Fruit fly (Drosophila melanogaster) whole organism, prepupa: Measurements from ENCODE around the gene TotB.

Source experiments
- CG10631 ChIP-seq: fragments of 200-800 bp; sonication (Bioruptor generic); optimal IDR thresholded peaks from 2 replicates; lab custom pipeline; 2016; ENCODE audit warnings: missing biosample characterization, missing genetic modification characterization
- CG11902 ChIP-seq: fragments of 200-800 bp; sonication (Bioruptor generic); optimal IDR thresholded peaks from 3 replicates; lab custom pipeline; 2016; ENCODE audit warnings: missing biosample characterization, missing genetic modification characterization
- CG15336 ChIP-seq: fragments of 200-800 bp; sonication (Bioruptor generic); IDR thresholded peaks from 2 replicates; pipeline ENCODE4 v1.3.6; 2022; ENCODE audit warnings: missing biosample characterization, missing genetic modification characterization
- CG1621 ChIP-seq: fragments of 200-800 bp; sonication (Bioruptor generic); optimal IDR thresholded peaks from 3 replicates; lab custom pipeline; 2018; ENCODE audit warnings: missing biosample characterization, mild to moderate bottlenecking, missing genetic modification characterization
- CG16779 ChIP-seq: fragments of 200-800 bp; sonication (Bioruptor generic); optimal IDR thresholded peaks from 3 replicates; lab custom pipeline; 2017; ENCODE audit warnings: missing biosample characterization, mild to moderate bottlenecking, missing genetic modification characterization
- CG3032 ChIP-seq: fragments of 200-800 bp; optimal IDR thresholded peaks from 2 replicates; lab custom pipeline; 2019; ENCODE audit warnings: missing biosample characterization, mild to moderate bottlenecking, missing genetic modification characterization, moderate library complexity
- CG31627 ChIP-seq: fragments of 200-800 bp; sonication (Bioruptor generic); optimal IDR thresholded peaks from 3 replicates; lab custom pipeline; 2016; ENCODE audit warnings: missing biosample characterization, missing genetic modification characterization
- CG34406 ChIP-seq: fragments of 200-800 bp; sonication (Bioruptor generic); optimal IDR thresholded peaks from 3 replicates; lab custom pipeline; 2016; ENCODE audit warnings: missing biosample characterization, missing genetic modification characterization
- CG6163 ChIP-seq: fragments of 200-800 bp; sonication (Bioruptor generic); IDR thresholded peaks from 3 replicates; pipeline ENCODE4 v1.3.6; 2022; ENCODE audit warnings: missing biosample characterization, missing genetic modification characterization
- CG6276 ChIP-seq: fragments of 200-800 bp; sonication (Bioruptor generic); optimal IDR thresholded peaks from 2 replicates; lab custom pipeline; 2017; ENCODE audit warnings: missing biosample characterization, mild to moderate bottlenecking, missing genetic modification characterization
- CG6808 ChIP-seq: fragments of 200-800 bp; sonication (Bioruptor generic); optimal IDR thresholded peaks from 3 replicates; lab custom pipeline; 2017; ENCODE audit warnings: missing biosample characterization, missing genetic modification characterization, mild to moderate bottlenecking, moderate library complexity, missing genetic modification reagents
- CG6854 ChIP-seq: fragments of 200-800 bp; sonication (Bioruptor generic); optimal IDR thresholded peaks from 2 replicates; lab custom pipeline; 2017; ENCODE audit warnings: missing biosample characterization, mild to moderate bottlenecking, missing genetic modification characterization
- CG7368 ChIP-seq: fragments of 200-800 bp; sonication (Bioruptor generic); optimal IDR thresholded peaks from 3 replicates; lab custom pipeline; 2016; ENCODE audit warnings: missing biosample characterization, missing genetic modification characterization
- CG8119 ChIP-seq: fragments of 200-800 bp; sonication (Bioruptor generic); IDR thresholded peaks from 3 replicates; pipeline ENCODE4 v1.3.6; 2022; ENCODE audit warnings: missing biosample characterization, missing genetic modification characterization
- Eip75B ChIP-seq: fragments of 200-800 bp; sonication (Bioruptor generic); optimal IDR thresholded peaks from 3 replicates; lab custom pipeline; 2016; ENCODE audit warnings: missing biosample characterization, missing genetic modification characterization
- Eip78C ChIP-seq: fragments of 200-800 bp; sonication (Bioruptor generic); peaks from one replicate; lab custom pipeline; 2016; ENCODE audit warnings: missing biosample characterization, missing genetic modification characterization
- Eip93F ChIP-seq: fragments of 200-800 bp; sonication (Bioruptor generic); optimal IDR thresholded peaks from 2 replicates; lab custom pipeline; 2016; ENCODE audit warnings: missing biosample characterization, mild to moderate bottlenecking, missing genetic modification characterization
- Ets21C ChIP-seq: fragments of 200-800 bp; sonication (Bioruptor generic); optimal IDR thresholded peaks from 3 replicates; lab custom pipeline; 2016; ENCODE audit warnings: missing biosample characterization, missing genetic modification characterization
- Gug ChIP-seq: fragments of 200-800 bp; sonication (Bioruptor generic); IDR thresholded peaks from 2 replicates; pipeline ENCODE4 v1.3.6; 2022; ENCODE audit warnings: missing biosample characterization, missing genetic modification characterization
- Hr4 ChIP-seq: fragments of 200-800 bp; sonication (Bioruptor generic); optimal IDR thresholded peaks from 3 replicates; lab custom pipeline; 2016; ENCODE audit warnings: missing biosample characterization, missing genetic modification characterization
- Lpt ChIP-seq: fragments of 200-800 bp; sonication (Bioruptor generic); optimal IDR thresholded peaks from 3 replicates; lab custom pipeline; 2016; ENCODE audit warnings: missing biosample characterization, missing genetic modification characterization
- OdsH ChIP-seq: fragments of 200-800 bp; sonication (Bioruptor generic); optimal IDR thresholded peaks from 3 replicates; lab custom pipeline; 2016; ENCODE audit warnings: missing biosample characterization, missing genetic modification characterization
- Sox14 ChIP-seq: fragments of 200-800 bp; sonication (Bioruptor generic); optimal IDR thresholded peaks from 3 replicates; lab custom pipeline; 2016; ENCODE audit warnings: missing biosample characterization, missing genetic modification characterization
- achi ChIP-seq: fragments of 200-800 bp; sonication (Bioruptor generic); optimal IDR thresholded peaks from 3 replicates; lab custom pipeline; 2016; ENCODE audit warnings: missing biosample characterization, missing genetic modification characterization
- acj6 ChIP-seq: fragments of 200-800 bp; sonication (Bioruptor generic); optimal IDR thresholded peaks from 3 replicates; lab custom pipeline; 2016; ENCODE audit warnings: missing biosample characterization, missing genetic modification characterization
- dsx ChIP-seq: fragments of 200-800 bp; optimal IDR thresholded peaks from 3 replicates; lab custom pipeline; 2019; ENCODE audit warnings: missing biosample characterization, mild to moderate bottlenecking, missing genetic modification characterization, moderate library complexity; ENCODE audit not compliant: poor library complexity, severe bottlenecking
- eg ChIP-seq: fragments of 200-800 bp; sonication (Bioruptor generic); IDR thresholded peaks from 3 replicates; pipeline ENCODE4 v1.3.6; 2022; ENCODE audit warnings: missing biosample characterization, missing genetic modification characterization
- esn ChIP-seq: fragments of 200-800 bp; sonication (Bioruptor generic); optimal IDR thresholded peaks from 2 replicates; lab custom pipeline; 2016; ENCODE audit warnings: missing biosample characterization, mild to moderate bottlenecking, missing genetic modification characterization, moderate library complexity
- fkh ChIP-seq: fragments of 200-800 bp; sonication (Bioruptor generic); optimal IDR thresholded peaks from 3 replicates; lab custom pipeline; 2017; ENCODE audit warnings: missing biosample characterization, mild to moderate bottlenecking, missing genetic modification characterization, moderate library complexity
- lz ChIP-seq: fragments of 200-800 bp; sonication (Bioruptor generic); optimal IDR thresholded peaks from 3 replicates; lab custom pipeline; 2016; ENCODE audit warnings: missing biosample characterization, missing genetic modification characterization
- net ChIP-seq: fragments of 200-800 bp; sonication (Bioruptor generic); optimal IDR thresholded peaks from 3 replicates; lab custom pipeline; 2016; ENCODE audit warnings: missing biosample characterization, missing genetic modification characterization
- pdm3 ChIP-seq: fragments of 200-800 bp; sonication (Bioruptor generic); optimal IDR thresholded peaks from 3 replicates; lab custom pipeline; 2016; ENCODE audit warnings: missing biosample characterization, missing genetic modification characterization
- vri ChIP-seq: fragments of 200-800 bp; sonication (Bioruptor generic); optimal IDR thresholded peaks from 3 replicates; lab custom pipeline; 2016; ENCODE audit warnings: missing biosample characterization, mild to moderate bottlenecking, missing genetic modification characterization

TotB gene

dm6 chr3R:20866204-20866603 lies 7.5 kb upstream of the TotB start, which contains the start of gene KaiR1D:
Gene KaiR1D, minus strand, starts transcription at chr3R:20866231.
- peak; percentile 27 for TF ChIP-seq CG7368 (GFP tag; lab: Kevin White, UChicago)
- TF ChIP-seq achi (GFP tag; lab: Kevin White, UChicago), result peak; percentile 38
- TF ChIP-seq Lpt (GFP tag; lab: Kevin White, UChicago), result no peak
- no peak for TF ChIP-seq Ets21C (GFP tag; lab: Kevin White, UChicago)

dm6 chr3R:20870736-20871135 lies 3.0 kb upstream of the TotB start, which contains the start of gene TotA:
Gene TotA, plus strand, starts transcription at chr3R:20871036.
- TF ChIP-seq Eip78C (GFP tag; lab: Kevin White, UChicago) (no peak), vri (GFP tag; lab: Kevin White, UChicago) (no peak), achi (GFP tag; lab: Kevin White, UChicago) (no peak), CG6163 (GFP tag; lab: Robert Waterston, UW) (no peak), CG15336 (GFP tag; lab: Robert Waterston, UW) (no peak), dsx (GFP tag; lab: Kevin White, UChicago) (no peak), esn (GFP tag; lab: Kevin White, UChicago) (no peak), eg (no peak), CG6854 (GFP tag; lab: Kevin White, UChicago) (no peak), Lpt (GFP tag; lab: Kevin White, UChicago) (no peak), CG11902 (GFP tag; lab: Kevin White, UChicago) (no peak), CG3032 (tag; lab: Kevin White, UChicago) (no peak)

- TF ChIP-seq Hr4 (GFP tag; lab: Kevin White, UChicago) (no peak), dsx (GFP tag; lab: Kevin White, UChicago) (no peak), CG3032 (tag; lab: Kevin White, UChicago) (no peak), CG1621 (no peak), Gug (GFP tag; lab: Robert Waterston, UW) (no peak), esn (GFP tag; lab: Kevin White, UChicago) (no peak), Sox14 (GFP tag; lab: Kevin White, UChicago) (no peak), fkh (GFP tag; lab: Kevin White, UChicago) (no peak), CG31627 (no peak), Lpt (GFP tag; lab: Kevin White, UChicago) (no peak), Ets21C (GFP tag; lab: Kevin White, UChicago) (no peak), CG6808 (GFP tag; lab: Kevin White, UChicago) (no peak), Eip78C (GFP tag; lab: Kevin White, UChicago) (no peak), eg (no peak), net (GFP tag; lab: Kevin White, UChicago) (no peak), Eip93F (GFP tag; lab: Kevin White, UChicago) (no peak), pdm3 (GFP tag; lab: Kevin White, UChicago) (no peak)
Measured at dm6 chr3R:20872688-20873087, 1.1 kb upstream of the TotB start, which contains the start of gene TotC. Gene TotC, plus strand, starts transcription at chr3R:20872988.

- TF ChIP-seq CG6276 (GFP tag; lab: Kevin White, UChicago), result no peak
- TF ChIP-seq lz (GFP tag; lab: Kevin White, UChicago), result no peak
- TF ChIP-seq Eip75B (GFP tag; lab: Kevin White, UChicago), result no peak
- TF ChIP-seq CG34406 (GFP tag; lab: Kevin White, UChicago), result no peak
- no peak for TF ChIP-seq Ets21C (GFP tag; lab: Kevin White, UChicago)
- TF ChIP-seq OdsH (GFP tag; lab: Kevin White, UChicago), result no peak
- TF ChIP-seq fkh (GFP tag; lab: Kevin White, UChicago), result no peak
- no peak for TF ChIP-seq CG8119 (GFP tag; lab: Robert Waterston, UW)
- TF ChIP-seq CG16779 (tag; lab: Kevin White, UChicago), result no peak
- TF ChIP-seq acj6 (GFP tag; lab: Kevin White, UChicago), result no peak
- no peak for TF ChIP-seq CG11902 (GFP tag; lab: Kevin White, UChicago)
- TF ChIP-seq CG10631 (GFP tag; lab: Kevin White, UChicago), result no peak
- no peak for TF ChIP-seq dsx (GFP tag; lab: Kevin White, UChicago)
Measured at dm6 chr3R:20876680-20877079, 2.9 kb downstream of the TotB start.
